Fruit fly (Drosophila melanogaster): ENCODE data around the gene CG9521.
A peak's percentile ranks its signal among the peaks of the same experiment; 100 is the strongest.

The CG9521 gene

dm6 chrX:14848755-14849354 lies 4.2 kb downstream of the CG9521 start, which contains the start of gene CG9522 (continued):
- TF ChIP-seq gce (GFP tag; IDR thresholded peaks at IDR 0.05), result peak; percentile 67; the same call in 2 of the 3 replicates
- peak; percentile 5 for TF ChIP-seq stwl (tag; optimal IDR thresholded peaks at IDR 0.05)
- peak; percentile 61 for TF ChIP-seq gsb (GFP tag; IDR thresholded peaks at IDR 0.05)
- TF ChIP-seq CG30020 (tag; optimal IDR thresholded peaks at IDR 0.05), result no peak
- no peak for TF ChIP-seq prd (optimal IDR thresholded peaks at IDR 0.05)
- peak; percentile 74 for TF ChIP-seq prd (GFP tag; IDR thresholded peaks at IDR 0.05)
- TF ChIP-seq CG15514 (GFP tag; optimal IDR thresholded peaks at IDR 0.05), result peak; percentile 45
- TF ChIP-seq Six4 (GFP tag; optimal IDR thresholded peaks at IDR 0.05), result peak; percentile 69
- no peak for TF ChIP-seq CG11560 (tag; IDR thresholded peaks at IDR 0.05)
- TF ChIP-seq CG7357 (GFP tag; IDR thresholded peaks at IDR 0.05), result peak; percentile 53; the same call in 2 of the 3 replicates
- TF ChIP-seq Mrtf (GFP tag; IDR thresholded peaks at IDR 0.05), result 0 out of 3 replicates have a peak, but pooled peaks have one; percentile 57
- TF ChIP-seq Meics (GFP tag; optimal IDR thresholded peaks at IDR 0.05), result peak; percentile 55
- TF ChIP-seq org-1 (GFP tag; optimal IDR thresholded peaks at IDR 0.05), result peak; percentile 45
- peak; percentile 74 for TF ChIP-seq CG1529 (GFP tag; optimal IDR thresholded peaks at IDR 0.05)
- TF ChIP-seq disco-r (GFP tag; optimal IDR thresholded peaks at IDR 0.05), result no peak
- TF ChIP-seq Sox102F (GFP tag; optimal IDR thresholded peaks at IDR 0.05), result peak; percentile 75
- peak; percentile 85 for TF ChIP-seq CG6254 (GFP tag; optimal IDR thresholded peaks at IDR 0.05)
- no peak for TF ChIP-seq Tbp (GFP tag; optimal IDR thresholded peaks at IDR 0.05)
- TF ChIP-seq cas (GFP tag; IDR thresholded peaks at IDR 0.05), result 0 out of 2 replicates have a peak, but pooled peaks have one; percentile 10
- peak; percentile 49 for TF ChIP-seq CG4404 (GFP tag; IDR thresholded peaks at IDR 0.05)
- TF ChIP-seq CG16813 (GFP tag; IDR thresholded peaks at IDR 0.05; ENCODE audit: partially characterized antibody), result no peak
- no peak for TF ChIP-seq MESR4 (GFP tag; optimal IDR thresholded peaks at IDR 0.05)
- peak; percentile 51 for TF ChIP-seq CG1602 (GFP tag; optimal IDR thresholded peaks at IDR 0.05)
- TF ChIP-seq gcm (GFP tag; optimal IDR thresholded peaks at IDR 0.05), result peak; percentile 64
- TF ChIP-seq Max (GFP tag; optimal IDR thresholded peaks at IDR 0.05), result peak; percentile 28
- TF ChIP-seq otp (GFP tag; IDR thresholded peaks at IDR 0.05), result peak; percentile 82
- TF ChIP-seq CG11723 (GFP tag; optimal IDR thresholded peaks at IDR 0.05), result peak; percentile 48
- no peak for TF ChIP-seq Elba2 (GFP tag; optimal IDR thresholded peaks at IDR 0.05)
- peak; percentile 46 for TF ChIP-seq BtbVII (GFP tag; optimal IDR thresholded peaks at IDR 0.05)
- peak; percentile 55 for TF ChIP-seq CG6854 (GFP tag; optimal IDR thresholded peaks at IDR 0.05)
- TF ChIP-seq Vsx1 (GFP tag; optimal IDR thresholded peaks at IDR 0.05), result peak; percentile 60
- TF ChIP-seq CG13287 (GFP tag; IDR thresholded peaks at IDR 0.05; ENCODE audit: partially characterized antibody), result no peak
- no peak for TF ChIP-seq CG3838 (GFP tag; optimal IDR thresholded peaks at IDR 0.05)
- TF ChIP-seq CG12744 (GFP tag; optimal IDR thresholded peaks at IDR 0.05), result no peak
- peak; percentile 50 for TF ChIP-seq CG16815 (GFP tag; optimal IDR thresholded peaks at IDR 0.05)
- no peak for TF ChIP-seq HLH4C (GFP tag; IDR thresholded peaks at IDR 0.05; ENCODE audit: partially characterized antibody)
- TF ChIP-seq jing (GFP tag; optimal IDR thresholded peaks at IDR 0.05), result no peak
- peak; percentile 66 for TF ChIP-seq tin (GFP tag; optimal IDR thresholded peaks at IDR 0.05)
- TF ChIP-seq knrl (GFP tag; IDR thresholded peaks at IDR 0.05; ENCODE audit: partially characterized antibody), result peak; percentile 14; the same call in 1 of the 3 replicates
- peak; percentile 59 for TF ChIP-seq CG10209 (GFP tag; optimal IDR thresholded peaks at IDR 0.05)
- no peak for TF ChIP-seq dan (GFP tag; IDR thresholded peaks at IDR 0.05)
- TF ChIP-seq Drgx (GFP tag; IDR thresholded peaks at IDR 0.05), result peak; percentile 82
- peak; percentile 6 for TF ChIP-seq btn (GFP tag; optimal IDR thresholded peaks at IDR 0.05)
- peak; percentile 35 for TF ChIP-seq pnt (GFP tag; optimal IDR thresholded peaks at IDR 0.05)
- peak; percentile 49 for TF ChIP-seq CG17802 (tag; optimal IDR thresholded peaks at IDR 0.05)
- TF ChIP-seq CG6654 (GFP tag; optimal IDR thresholded peaks at IDR 0.05), result peak; percentile 50
- peak; percentile 28 for TF ChIP-seq Lhr (GFP tag; optimal IDR thresholded peaks at IDR 0.05)
- TF ChIP-seq Asciz (GFP tag; optimal IDR thresholded peaks at IDR 0.05), result peak; percentile 68
- TF ChIP-seq Pdp1 (GFP tag; optimal IDR thresholded peaks at IDR 0.05), result peak; percentile 50 to 52

Data from whole organism, embryonic.